Fruit fly (Drosophila melanogaster): ENCODE data around the gene sti.

sti gene

DNA sequence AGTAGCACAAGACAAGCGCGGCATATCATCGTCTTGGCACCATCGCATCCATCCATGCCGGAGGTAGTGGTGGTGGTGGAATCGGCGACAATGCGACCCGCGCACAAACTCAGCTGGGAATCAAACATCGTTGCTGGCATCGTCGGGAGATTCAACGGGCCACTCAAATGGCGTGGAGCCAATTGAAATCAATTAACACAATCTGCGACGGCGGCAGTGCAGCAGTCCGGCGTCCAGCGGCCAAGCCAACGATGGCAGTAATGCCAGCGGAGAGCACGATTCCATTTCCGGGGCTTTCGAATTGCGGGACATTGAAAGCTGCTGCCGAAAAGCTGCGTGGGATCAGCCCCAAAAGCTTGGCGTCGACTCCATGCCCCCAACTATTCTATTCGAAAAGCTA is 7.0 kb downstream of the sti start, which contains the start of gene CG10654:
Gene CG10654, minus strand, starts transcription at position 270 of the 400 bp plus-strand sequence.
- no peak for TF ChIP-seq CG11617 (GFP tag; optimal IDR thresholded peaks at IDR 0.05)
- no peak for TF ChIP-seq Crg-1 (GFP tag; optimal IDR thresholded peaks at IDR 0.05)
- peak; percentile 54 for TF ChIP-seq CG12768 (GFP tag; optimal IDR thresholded peaks at IDR 0.05)

DNA sequence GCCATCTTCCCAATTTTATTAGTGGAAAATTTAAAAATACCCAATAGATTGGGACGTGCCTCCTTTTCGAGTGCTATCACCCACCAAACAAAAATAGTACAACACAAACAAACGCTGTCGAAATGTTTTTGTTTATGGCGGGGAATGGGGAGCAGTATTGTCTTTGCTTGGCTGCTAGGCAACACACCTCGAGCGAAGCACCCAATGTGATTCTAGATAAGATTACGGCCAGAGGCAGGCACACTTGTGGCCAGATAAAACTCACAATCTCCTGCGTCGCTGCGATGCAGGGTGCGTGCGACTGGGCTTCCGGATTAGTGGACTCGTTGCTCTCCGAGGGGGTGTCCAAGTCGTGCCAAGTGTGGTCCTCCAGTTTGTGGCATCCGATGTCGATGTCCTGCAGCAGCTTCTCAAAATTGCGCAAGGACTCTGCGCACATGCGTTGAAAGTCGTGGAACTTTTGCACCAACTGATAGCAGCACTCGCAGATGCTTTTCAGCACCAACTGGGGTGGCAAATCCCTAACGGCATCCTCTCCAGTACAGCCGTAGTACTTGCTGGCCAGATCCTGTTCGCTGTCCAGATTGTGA is 7.6 kb downstream of the sti start:
- TF ChIP-seq CG33017 (tag; optimal IDR thresholded peaks at IDR 0.05), result no peak
- peak; percentile 6 for TF ChIP-seq Mnt (GFP tag; optimal IDR thresholded peaks at IDR 0.05)

DNA sequence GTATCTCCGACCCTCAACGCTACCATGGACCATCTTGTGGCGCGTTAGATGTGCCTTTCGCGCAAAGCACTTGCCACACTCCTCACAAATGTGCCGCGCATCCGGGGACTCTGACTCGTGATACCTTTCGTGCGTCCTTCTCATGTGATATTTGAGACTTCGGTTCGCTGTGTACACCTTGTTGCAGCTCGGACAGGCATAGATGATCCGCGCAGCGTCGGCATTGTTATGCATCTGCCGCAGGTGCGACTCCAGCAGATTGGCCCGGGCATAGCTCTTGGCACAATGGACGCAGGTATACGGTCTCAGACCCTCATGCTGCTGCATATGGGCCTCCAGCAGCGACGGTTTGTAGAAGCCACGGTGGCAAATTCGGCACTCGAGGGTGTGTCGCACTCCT is 8.6 kb downstream of the sti start:
- no peak for TF ChIP-seq cnc (optimal IDR thresholded peaks at IDR 0.05)
- TF ChIP-seq bab1 (GFP tag; optimal IDR thresholded peaks at IDR 0.05), result no peak
- no peak for TF ChIP-seq CG1620 (GFP tag; optimal IDR thresholded peaks at IDR 0.05)
- TF ChIP-seq kay (GFP tag; ENCODE audit: borderline replicate concordance), result no peak
- TF ChIP-seq cic (GFP tag; optimal IDR thresholded peaks at IDR 0.05), result no peak
- TF ChIP-seq CG7101 (tag; optimal IDR thresholded peaks at IDR 0.05), result no peak
- TF ChIP-seq Clk (GFP tag; optimal IDR thresholded peaks at IDR 0.05), result no peak
- no peak for TF ChIP-seq tj (GFP tag; optimal IDR thresholded peaks at IDR 0.05)
- TF ChIP-seq CG11617 (GFP tag; optimal IDR thresholded peaks at IDR 0.05), result no peak
- no peak for TF ChIP-seq Crg-1 (GFP tag; optimal IDR thresholded peaks at IDR 0.05)
- TF ChIP-seq ovo (GFP tag; optimal IDR thresholded peaks at IDR 0.05), result no peak

DNA sequence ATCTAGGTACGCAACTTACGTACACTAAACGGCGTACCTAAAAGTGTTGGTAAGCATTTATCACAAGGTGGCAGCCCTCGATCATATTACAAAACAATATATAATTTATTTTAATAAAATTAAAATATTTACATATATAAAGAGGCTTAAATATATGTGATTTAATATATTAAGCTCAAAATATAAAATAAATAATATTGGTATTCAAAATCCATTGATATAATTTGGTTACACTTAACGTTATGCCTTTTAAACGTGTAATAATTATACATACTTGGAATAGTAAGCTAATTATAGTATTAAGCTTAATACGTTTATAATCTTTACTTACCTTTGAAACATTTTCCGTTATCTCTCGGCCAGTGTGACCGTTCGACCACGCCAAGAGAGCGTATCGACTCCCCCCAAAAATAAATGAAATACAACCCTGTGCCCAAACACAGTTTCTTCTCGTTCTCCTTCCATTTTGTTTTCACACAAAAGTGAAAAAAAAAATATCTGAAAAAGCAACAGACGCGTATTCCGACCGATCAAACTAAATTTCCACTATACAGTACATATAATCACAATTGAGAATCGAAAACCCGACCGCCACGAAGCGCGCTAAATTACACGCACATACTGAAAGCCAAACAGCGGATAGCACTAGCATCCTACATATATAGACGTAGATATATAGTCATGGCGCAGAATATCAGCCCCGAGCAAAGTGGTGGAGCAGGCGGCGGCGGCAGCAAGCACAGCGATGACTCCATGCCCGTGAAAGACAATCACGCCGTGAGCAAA is 10.6 kb downstream of the sti start, which contains the start of the genes CG10646 and vih:
Gene CG10646, minus strand, starts transcription at position 30 of the 786 bp plus-strand sequence.
Gene vih, plus strand, starts transcription at position 428 of the 786 bp plus-strand sequence.
- TF ChIP-seq pad (GFP tag; optimal IDR thresholded peaks at IDR 0.05) (peak; percentile 61), CG7045 (GFP tag; optimal IDR thresholded peaks at IDR 0.05) (peak; percentile 10), cic (GFP tag; optimal IDR thresholded peaks at IDR 0.05) (no peak), toe (GFP tag; optimal IDR thresholded peaks at IDR 0.05) (no peak), CG12768 (GFP tag; optimal IDR thresholded peaks at IDR 0.05) (peak; percentile 29), CG5204 (GFP tag; optimal IDR thresholded peaks at IDR 0.05) (no peak), Mnt (GFP tag; optimal IDR thresholded peaks at IDR 0.05) (peak; percentile 42), Clk (GFP tag; optimal IDR thresholded peaks at IDR 0.05) (no peak), Crg-1 (GFP tag; optimal IDR thresholded peaks at IDR 0.05) (peak; percentile 12), CG14711 (tag; optimal IDR thresholded peaks at IDR 0.05) (peak; percentile 74), CG1620 (GFP tag; optimal IDR thresholded peaks at IDR 0.05) (peak; percentile 8), ovo (GFP tag; optimal IDR thresholded peaks at IDR 0.05) (peak; percentile 77), kay (GFP tag; ENCODE audit: borderline replicate concordance) (no peak), CG11617 (GFP tag; optimal IDR thresholded peaks at IDR 0.05) (peak; percentile 58), CG7101 (tag; optimal IDR thresholded peaks at IDR 0.05) (peak; percentile 67), bab1 (GFP tag; optimal IDR thresholded peaks at IDR 0.05) (peak; percentile 19), CG33017 (tag; optimal IDR thresholded peaks at IDR 0.05) (peak; percentile 21), tj (GFP tag; optimal IDR thresholded peaks at IDR 0.05) (peak; percentile 13), cnc (optimal IDR thresholded peaks at IDR 0.05) (no peak), Hr96 (GFP tag; optimal IDR thresholded peaks at IDR 0.05) (no peak)

DNA sequence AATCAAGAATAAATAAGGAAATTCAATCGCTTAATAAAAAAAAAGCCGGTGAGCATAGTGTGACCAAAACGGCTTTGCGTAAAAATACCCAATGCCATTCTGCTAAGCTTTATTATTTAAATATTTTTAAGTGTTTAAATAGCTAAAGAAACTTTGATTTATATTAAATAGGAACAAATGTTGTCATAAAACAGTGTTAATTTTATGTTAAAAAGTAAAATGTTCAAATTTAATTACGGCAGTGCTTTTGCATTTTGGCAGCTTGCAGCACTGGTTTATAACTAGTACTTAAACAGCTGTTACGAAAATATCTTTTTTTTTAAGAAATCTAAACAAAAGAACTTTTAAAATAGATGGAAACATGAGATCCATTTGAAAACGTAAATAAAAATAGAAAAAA is 13.4 kb downstream of the sti start, which contains the start of the genes CG10638 and CG10681:
Gene CG10638, minus strand, starts transcription at position 63 of the 400 bp plus-strand sequence.
Gene CG10681, plus strand, starts transcription at position 265 of the 400 bp plus-strand sequence.
- TF ChIP-seq Hr96 (GFP tag; optimal IDR thresholded peaks at IDR 0.05) (no peak), CG1620 (GFP tag; optimal IDR thresholded peaks at IDR 0.05) (peak; percentile 66), cic (GFP tag; optimal IDR thresholded peaks at IDR 0.05) (no peak), CG7101 (tag; optimal IDR thresholded peaks at IDR 0.05) (peak; percentile 71), Crg-1 (GFP tag; optimal IDR thresholded peaks at IDR 0.05) (peak; percentile 73), cnc (optimal IDR thresholded peaks at IDR 0.05) (no peak), kay (GFP tag; ENCODE audit: borderline replicate concordance) (peak; percentile 95), Clk (GFP tag; optimal IDR thresholded peaks at IDR 0.05) (no peak), tj (GFP tag; optimal IDR thresholded peaks at IDR 0.05) (peak; percentile 9), CG7045 (GFP tag; optimal IDR thresholded peaks at IDR 0.05) (peak; percentile 44), pad (GFP tag; optimal IDR thresholded peaks at IDR 0.05) (peak; percentile 54), ovo (GFP tag; optimal IDR thresholded peaks at IDR 0.05) (no peak), CG33017 (tag; optimal IDR thresholded peaks at IDR 0.05) (peak; percentile 44), CG11617 (GFP tag; optimal IDR thresholded peaks at IDR 0.05) (peak; percentile 57), CG14711 (tag; optimal IDR thresholded peaks at IDR 0.05) (peak; percentile 73), Mnt (GFP tag; optimal IDR thresholded peaks at IDR 0.05) (peak; percentile 58), bab1 (GFP tag; optimal IDR thresholded peaks at IDR 0.05) (peak; percentile 55), CG5204 (GFP tag; optimal IDR thresholded peaks at IDR 0.05) (no peak), toe (GFP tag; optimal IDR thresholded peaks at IDR 0.05) (no peak), CG12768 (GFP tag; optimal IDR thresholded peaks at IDR 0.05) (peak; percentile 38)

Data from whole organism, adult.